Fruit fly (Drosophila melanogaster): ENCODE data around the gene Axud1.

DNA sequence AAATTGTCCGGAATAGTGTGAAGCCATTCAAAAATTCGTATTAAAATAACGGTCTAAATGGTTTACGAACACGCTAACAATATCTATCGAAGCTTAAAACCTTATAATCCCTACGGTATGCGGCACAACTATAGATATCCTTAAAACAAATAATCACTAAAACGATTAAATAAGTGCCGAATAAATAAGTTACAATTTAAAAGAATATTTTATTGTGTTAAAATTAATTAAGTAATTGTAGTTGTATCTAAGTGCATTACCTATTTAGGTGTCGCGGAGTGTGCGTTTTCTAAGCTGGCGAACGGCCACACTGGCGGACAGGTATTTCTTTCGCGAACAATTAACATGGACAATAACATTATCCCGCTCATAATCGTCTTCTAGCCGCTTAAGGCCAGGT, 15.7 kb downstream of the Axud1 start, which contains the start of gene Eogt:
- no peak for TF ChIP-seq psq (optimal IDR thresholded peaks at IDR 0.05)
- TF ChIP-seq insv (optimal IDR thresholded peaks at IDR 0.05) = no peak
- no peak for TF ChIP-seq Sin3A (optimal IDR thresholded peaks at IDR 0.05)

Data from Kc167 (cell line).